Worm (Caenorhabditis elegans) whole organism, mixed stage, embryonic: ENCODE measurements around the gene F54H12.8.
A peak's percentile ranks its signal among the peaks of the same experiment; 100 is the strongest.

Source experiments
- M03D4.4 ChIP-seq: sonication (generic microtip); optimal IDR thresholded peaks from 2 replicates; lab custom pipeline; 2017; ENCODE audit warnings: mild to moderate bottlenecking, missing genetic modification characterization, missing compliant biosample characterization
- bed-3 ChIP-seq: fragments of 200-800 bp; sonication (Bioruptor generic); optimal IDR thresholded peaks from 3 replicates; lab custom pipeline; 2018; ENCODE audit warnings: mild to moderate bottlenecking, missing genetic modification characterization, moderate library complexity, missing compliant biosample characterization
- blmp-1 ChIP-seq: fragments of 150-350 bp; optimal IDR thresholded peaks from 2 replicates; lab custom pipeline; 2014; ENCODE audit warnings: missing biosample characterization, missing genetic modification characterization
- ceh-39 ChIP-seq: fragments of 150-350 bp; optimal IDR thresholded peaks from 2 replicates; lab custom pipeline; 2014; ENCODE audit warnings: missing biosample characterization, missing genetic modification characterization
- ceh-43 ChIP-seq: fragments of 200-800 bp; sonication (Bioruptor generic); optimal IDR thresholded peaks from 2 replicates; lab custom pipeline; 2018; ENCODE audit warnings: mild to moderate bottlenecking, missing genetic modification characterization, moderate library complexity, missing compliant biosample characterization
- ceh-83 ChIP-seq: fragments of 200-800 bp; sonication (Bioruptor generic); optimal IDR thresholded peaks from 2 replicates; lab custom pipeline; 2018; ENCODE audit warnings: mild to moderate bottlenecking, missing genetic modification characterization, missing compliant biosample characterization
- ces-1 ChIP-seq: fragments of 150-350 bp; optimal IDR thresholded peaks from 2 replicates; lab custom pipeline; 2014; ENCODE audit warnings: missing biosample characterization, missing genetic modification reagents, missing genetic modification characterization
- cnd-1 ChIP-seq: fragments of 200-800 bp; sonication (Bioruptor generic); optimal IDR thresholded peaks from 2 replicates; lab custom pipeline; 2018; ENCODE audit warnings: mild to moderate bottlenecking, missing genetic modification characterization, missing compliant biosample characterization
- drap-1 ChIP-seq: fragments of 200-800 bp; sonication (Bioruptor generic); optimal IDR thresholded peaks from 3 replicates; lab custom pipeline; 2018; ENCODE audit warnings: mild to moderate bottlenecking, missing genetic modification characterization, missing compliant biosample characterization
- elt-1 ChIP-seq: sonication (generic microtip); optimal IDR thresholded peaks from 2 replicates; lab custom pipeline; 2017; ENCODE audit warnings: missing genetic modification characterization, mild to moderate bottlenecking, missing compliant biosample characterization, antibody characterized with exemption, moderate library complexity, borderline replicate concordance; ENCODE audit not compliant: insufficient read depth
- elt-3 ChIP-seq: fragments of 150-350 bp; optimal IDR thresholded peaks from 2 replicates; lab custom pipeline; 2014; ENCODE audit warnings: missing biosample characterization, missing genetic modification characterization
- flh-1 ChIP-seq: fragments of 200-800 bp; sonication (Bioruptor generic); optimal IDR thresholded peaks from 2 replicates; lab custom pipeline; 2018; ENCODE audit warnings: mild to moderate bottlenecking, missing genetic modification characterization, moderate library complexity, missing compliant biosample characterization
- ham-2 ChIP-seq: fragments of 200-800 bp; sonication (Bioruptor generic); optimal IDR thresholded peaks from 2 replicates; lab custom pipeline; 2018; ENCODE audit warnings: mild to moderate bottlenecking, missing genetic modification characterization, missing compliant biosample characterization
- lin-13 ChIP-seq: fragments of 150-350 bp; optimal IDR thresholded peaks from 2 replicates; lab custom pipeline; 2014; ENCODE audit warnings: missing biosample characterization, missing genetic modification characterization
- lin-32 ChIP-seq: fragments of 200-800 bp; sonication (Bioruptor generic); optimal IDR thresholded peaks from 2 replicates; lab custom pipeline; 2018; ENCODE audit warnings: mild to moderate bottlenecking, missing genetic modification characterization, missing compliant biosample characterization
- mab-5 ChIP-seq: fragments of 150-350 bp; optimal IDR thresholded peaks from 2 replicates; lab custom pipeline; 2014; ENCODE audit warnings: missing biosample characterization, missing genetic modification characterization
- mep-1 ChIP-seq: fragments of 150-350 bp; optimal IDR thresholded peaks from 2 replicates; lab custom pipeline; 2017; ENCODE audit warnings: missing biosample characterization, missing genetic modification reagents, missing genetic modification characterization, inconsistent platforms
- nhr-12 ChIP-seq: fragments of 150-350 bp; optimal IDR thresholded peaks from 2 replicates; lab custom pipeline; 2014; ENCODE audit warnings: missing biosample characterization, missing genetic modification characterization
- nhr-2 ChIP-seq: fragments of 150-350 bp; optimal IDR thresholded peaks from 2 replicates; lab custom pipeline; 2014; ENCODE audit warnings: missing biosample characterization, missing genetic modification characterization
- nhr-237 ChIP-seq: fragments of 150-350 bp; optimal IDR thresholded peaks from 2 replicates; lab custom pipeline; 2014; ENCODE audit warnings: missing biosample characterization, missing genetic modification characterization
- nhr-28 ChIP-seq: fragments of 150-350 bp; optimal IDR thresholded peaks from 2 replicates; lab custom pipeline; 2014; ENCODE audit warnings: missing biosample characterization, missing genetic modification characterization
- nhr-76 ChIP-seq: sonication (generic microtip); optimal IDR thresholded peaks from 2 replicates; lab custom pipeline; 2017; ENCODE audit warnings: missing biosample characterization, missing genetic modification characterization
- pha-4 ChIP-seq: fragments of 150-350 bp; optimal IDR thresholded peaks from 2 replicates; lab custom pipeline; 2018; ENCODE audit warnings: missing biosample characterization, missing genetic modification reagents, missing genetic modification characterization
- sem-2 ChIP-seq: fragments of 200-800 bp; sonication (Bioruptor generic); optimal IDR thresholded peaks from 2 replicates; lab custom pipeline; 2018; ENCODE audit warnings: mild to moderate bottlenecking, missing genetic modification characterization, missing compliant biosample characterization
- snpc-4 ChIP-seq: fragments of 150-350 bp; optimal IDR thresholded peaks from 2 replicates; lab custom pipeline; 2014; ENCODE audit warnings: missing biosample characterization, missing genetic modification characterization
- sptf-1 ChIP-seq: sonication (generic microtip); optimal IDR thresholded peaks from 2 replicates; lab custom pipeline; 2017; ENCODE audit warnings: mild to moderate bottlenecking, missing genetic modification characterization, moderate library complexity, missing compliant biosample characterization
- tbx-8 ChIP-seq: fragments of 200-800 bp; sonication (Bioruptor generic); optimal IDR thresholded peaks from 2 replicates; lab custom pipeline; 2018; ENCODE audit warnings: mild to moderate bottlenecking, missing genetic modification characterization, moderate library complexity, missing compliant biosample characterization
- unc-120 ChIP-seq: sonication (generic microtip); optimal IDR thresholded peaks from 2 replicates; lab custom pipeline; 2017; ENCODE audit warnings: missing genetic modification characterization, missing compliant biosample characterization; ENCODE audit not compliant: poor library complexity, severe bottlenecking
- unc-39 ChIP-seq: fragments of 150-350 bp; optimal IDR thresholded peaks from 2 replicates; lab custom pipeline; 2014; ENCODE audit warnings: missing biosample characterization, missing genetic modification characterization
- ztf-11 ChIP-seq: fragments of 150-350 bp; optimal IDR thresholded peaks from 2 replicates; lab custom pipeline; 2014; ENCODE audit warnings: missing biosample characterization, missing genetic modification characterization

The F54H12.8 gene

ce11 chrIII:7981233-7981632 lies 12.2 kb upstream of the F54H12.8 start:
- no peak for TF ChIP-seq elt-1 (tag; lab: Kevin White, UChicago)
- no peak for TF ChIP-seq M03D4.4 (tag; lab: Kevin White, UChicago)
- no peak for TF ChIP-seq mab-5 (tag; lab: Kevin White, UChicago)
- no peak for TF ChIP-seq ztf-11 (tag; lab: Kevin White, UChicago)
- no peak for TF ChIP-seq tbx-8
- TF ChIP-seq lin-13, result no peak
- no peak for TF ChIP-seq flh-1
- no peak for TF ChIP-seq nhr-2 (tag; lab: Kevin White, UChicago)
- no peak for TF ChIP-seq snpc-4 (tag; lab: Kevin White, UChicago)
- no peak for TF ChIP-seq bed-3 (GFP tag; lab: Kevin White, UChicago)
- TF ChIP-seq drap-1 (GFP tag; lab: Kevin White, UChicago), result no peak

ce11 chrIII:7979659-7980058 lies 10.6 kb upstream of the F54H12.8 start, which contains the start of gene clp-1:
Gene clp-1, plus strand, starts transcription at chrIII:7979959.
- TF ChIP-seq ceh-43 (GFP tag; lab: Kevin White, UChicago) (no peak), lin-13 (no peak), flh-1 (no peak), nhr-76 (tag; lab: Kevin White, UChicago) (no peak), tbx-8 (no peak), pha-4 (tag; lab: Kevin White, UChicago) (no peak), elt-1 (tag; lab: Kevin White, UChicago) (no peak), ceh-39 (no peak), lin-32 (GFP tag; lab: Kevin White, UChicago) (no peak), ceh-83 (GFP tag; lab: Kevin White, UChicago) (no peak), bed-3 (GFP tag; lab: Kevin White, UChicago) (no peak), blmp-1 (tag; lab: Kevin White, UChicago) (no peak), unc-120 (tag; lab: Kevin White, UChicago) (no peak), ces-1 (GFP tag; lab: Kevin White, UChicago) (no peak), nhr-28 (tag; lab: Kevin White, UChicago) (no peak), cnd-1 (no peak), sem-2 (GFP tag; lab: Kevin White, UChicago) (no peak), nhr-12 (tag; lab: Kevin White, UChicago) (no peak), ztf-11 (tag; lab: Kevin White, UChicago) (no peak), nhr-2 (tag; lab: Kevin White, UChicago) (no peak)

ce11 chrIII:7978723-7979122 lies 9.7 kb upstream of the F54H12.8 start:
- TF ChIP-seq sptf-1 (tag; lab: Kevin White, UChicago) (no peak), ces-1 (GFP tag; lab: Kevin White, UChicago) (peak; percentile 18)

- TF ChIP-seq nhr-76 (tag; lab: Kevin White, UChicago), result no peak
- no peak for TF ChIP-seq elt-1 (tag; lab: Kevin White, UChicago)
- no peak for TF ChIP-seq nhr-12 (tag; lab: Kevin White, UChicago)
- no peak for TF ChIP-seq flh-1
- TF ChIP-seq unc-39 (tag; lab: Kevin White, UChicago), result no peak
- TF ChIP-seq snpc-4 (tag; lab: Kevin White, UChicago), result no peak
- no peak for TF ChIP-seq nhr-237 (tag; lab: Kevin White, UChicago)
- TF ChIP-seq nhr-2 (tag; lab: Kevin White, UChicago), result no peak
- no peak for TF ChIP-seq ceh-83 (GFP tag; lab: Kevin White, UChicago)
- TF ChIP-seq sptf-1 (tag; lab: Kevin White, UChicago), result no peak
- no peak for TF ChIP-seq ces-1 (GFP tag; lab: Kevin White, UChicago)
- no peak for TF ChIP-seq mab-5 (tag; lab: Kevin White, UChicago)
Observed at ce11 chrIII:7978289-7978688, 9.3 kb upstream of the F54H12.8 start.

ce11 chrIII:7977777-7978176 lies 8.8 kb upstream of the F54H12.8 start, which contains the start of gene C06G4.4:
Gene C06G4.4, minus strand, starts transcription at chrIII:7977812.
- TF ChIP-seq mep-1 (tag; lab: Kevin White, UChicago), result no peak

ce11 chrIII:7977224-7977623 lies 8.2 kb upstream of the F54H12.8 start:
- no peak for TF ChIP-seq lin-13
- TF ChIP-seq ceh-83 (GFP tag; lab: Kevin White, UChicago), result no peak
- no peak for TF ChIP-seq elt-3 (tag; lab: Kevin White, UChicago)
- no peak for TF ChIP-seq ham-2
- TF ChIP-seq drap-1 (GFP tag; lab: Kevin White, UChicago), result no peak
- TF ChIP-seq elt-1 (tag; lab: Kevin White, UChicago), result no peak
- TF ChIP-seq sem-2 (GFP tag; lab: Kevin White, UChicago), result no peak
- no peak for TF ChIP-seq bed-3 (GFP tag; lab: Kevin White, UChicago)
- no peak for TF ChIP-seq M03D4.4 (tag; lab: Kevin White, UChicago)
- TF ChIP-seq unc-39 (tag; lab: Kevin White, UChicago), result no peak
